Worm (Caenorhabditis elegans) whole organism, L1 larva: ENCODE data around the gene F10E9.5.
A peak's percentile ranks its signal among the peaks of the same experiment; 100 is the strongest.

Source experiments
- C04F5.9 ChIP-seq: sonication (generic microtip); optimal IDR thresholded peaks from 2 replicates; lab custom pipeline; 2016; ENCODE audit warnings: missing genetic modification characterization, missing compliant biosample characterization
- C16A3.4 ChIP-seq: fragments of 150-350 bp; optimal IDR thresholded peaks from 2 replicates; lab custom pipeline; 2014; ENCODE audit warnings: missing biosample characterization, missing genetic modification characterization
- Y116A8C.19 ChIP-seq: sonication (generic microtip); optimal IDR thresholded peaks from 2 replicates; lab custom pipeline; 2016; ENCODE audit warnings: missing compliant biosample characterization, missing genetic modification characterization, borderline replicate concordance
- aha-1 ChIP-seq: fragments of 150-350 bp; optimal IDR thresholded peaks from 2 replicates; lab custom pipeline; 2014; ENCODE audit warnings: missing biosample characterization, missing genetic modification characterization
- alr-1 ChIP-seq: fragments of 200-800 bp; sonication (Bioruptor generic); optimal IDR thresholded peaks from 2 replicates; lab custom pipeline; 2018; ENCODE audit warnings: borderline replicate concordance, mild to moderate bottlenecking, missing genetic modification characterization, missing compliant biosample characterization
- aly-2 ChIP-seq: fragments of 150-350 bp; optimal IDR thresholded peaks from 2 replicates; lab custom pipeline; 2014; ENCODE audit warnings: missing biosample characterization, missing genetic modification characterization
- ceh-63 ChIP-seq: fragments of 200-800 bp; sonication (Bioruptor generic); optimal IDR thresholded peaks from 2 replicates; lab custom pipeline; 2018; ENCODE audit warnings: mild to moderate bottlenecking, missing genetic modification characterization, missing compliant biosample characterization
- ceh-82 ChIP-seq, 3 experiments: fragments of 150-350 bp in 1 of 3; sonication (generic microtip) in 2 of 3; optimal IDR thresholded peaks; 2 replicates each; lab custom pipeline; 2014 to 2017; ENCODE audit warnings: missing biosample characterization in 3 of 3, missing genetic modification characterization in 3 of 3
- ceh-88 ChIP-seq: fragments of 200-800 bp; sonication (Bioruptor generic); IDR thresholded peaks from 2 replicates; pipeline ENCODE4 v1.3.6; 2022; ENCODE audit warnings: missing genetic modification characterization, missing compliant biosample characterization
- ces-1 ChIP-seq: fragments of 150-350 bp; optimal IDR thresholded peaks from 2 replicates; lab custom pipeline; 2014; ENCODE audit warnings: missing biosample characterization, missing genetic modification reagents, missing genetic modification characterization
- dpl-1 ChIP-seq, 3 experiments: fragments of 150-350 bp in 2 of 3; sonication (generic microtip) in 1 of 3; optimal IDR thresholded peaks; 2 replicates each; lab custom pipeline; 2014 to 2017; ENCODE audit warnings: missing biosample characterization in 3 of 3, missing genetic modification characterization in 3 of 3, missing genetic modification reagents in 3 of 3
- dsc-1 ChIP-seq: sonication (generic microtip); optimal IDR thresholded peaks from 2 replicates; lab custom pipeline; 2016; ENCODE audit warnings: mild to moderate bottlenecking, missing genetic modification characterization, missing compliant biosample characterization
- efl-1 ChIP-seq, 4 experiments: fragments of 150-350 bp; optimal IDR thresholded peaks in 3 of 4; peaks in 1 of 4; 1 replicate in 1 of 4; 2 replicates in 3 of 4; lab custom pipeline; 2014; ENCODE audit warnings: missing biosample characterization in 2 of 4, missing genetic modification characterization in 2 of 4, missing genetic modification reagents in 2 of 4
- efl-3 ChIP-seq: fragments of 200-800 bp; sonication (Bioruptor generic); optimal IDR thresholded peaks from 2 replicates; lab custom pipeline; 2018; ENCODE audit warnings: mild to moderate bottlenecking, missing genetic modification characterization, missing compliant biosample characterization
- elt-2 ChIP-seq: sonication (generic microtip); optimal IDR thresholded peaks from 2 replicates; lab custom pipeline; 2016; ENCODE audit warnings: missing genetic modification characterization, mild to moderate bottlenecking, inconsistent platforms, missing compliant biosample characterization, missing genetic modification reagents
- elt-3 ChIP-seq, 6 experiments: fragments of 150-350 bp in 1 of 6; sonication (generic microtip); optimal IDR thresholded peaks; 2 replicates each; lab custom pipeline; 2017 to 2018; ENCODE audit warnings: missing biosample characterization in 6 of 6, missing genetic modification characterization in 6 of 6, inconsistent platforms in 1 of 6
- ets-5 ChIP-seq: fragments of 200-800 bp; sonication (Bioruptor generic); IDR thresholded peaks from 2 replicates; pipeline ENCODE4 v1.3.6; 2022; ENCODE audit warnings: missing genetic modification characterization, missing compliant biosample characterization
- fkh-4 ChIP-seq: sonication (generic microtip); optimal IDR thresholded peaks from 2 replicates; lab custom pipeline; 2016; ENCODE audit warnings: missing compliant biosample characterization, missing genetic modification characterization, borderline replicate concordance
- fkh-8 ChIP-seq: sonication (generic microtip); optimal IDR thresholded peaks from 2 replicates; lab custom pipeline; 2016; ENCODE audit warnings: mild to moderate bottlenecking, missing genetic modification characterization, missing compliant biosample characterization
- fos-1 ChIP-seq: fragments of 150-350 bp; optimal IDR thresholded peaks from 2 replicates; lab custom pipeline; 2014; ENCODE audit warnings: missing biosample characterization, missing genetic modification characterization
- grh-1 ChIP-seq: fragments of 200-800 bp; sonication (Bioruptor generic); IDR thresholded peaks from 2 replicates; pipeline ENCODE4 v1.3.6; 2022; ENCODE audit warnings: missing genetic modification reagents, missing genetic modification characterization, missing compliant biosample characterization
- hlh-4 ChIP-seq: sonication (generic microtip); optimal IDR thresholded peaks from 2 replicates; lab custom pipeline; 2016; ENCODE audit warnings: mild to moderate bottlenecking, missing genetic modification characterization, missing compliant biosample characterization
- hpl-2 ChIP-seq: fragments of 150-350 bp; optimal IDR thresholded peaks from 2 replicates; lab custom pipeline; 2014; ENCODE audit warnings: missing biosample characterization, missing genetic modification reagents, missing genetic modification characterization
- isw-1 ChIP-seq: fragments of 200-800 bp; sonication (Bioruptor generic); IDR thresholded peaks from 2 replicates; pipeline ENCODE4 v1.3.6; 2022; ENCODE audit warnings: missing genetic modification characterization, missing compliant biosample characterization
- lin-15B ChIP-seq: fragments of 150-350 bp; sonication (generic microtip); optimal IDR thresholded peaks from 3 replicates; lab custom pipeline; 2014; ENCODE audit warnings: missing biosample characterization, missing genetic modification characterization
- lin-35 ChIP-seq, 2 experiments: fragments of 150-350 bp; optimal IDR thresholded peaks; 2 replicates each; lab custom pipeline; 2014; ENCODE audit warnings: missing biosample characterization in 2 of 2, missing genetic modification characterization in 2 of 2, missing genetic modification reagents in 2 of 2
- lin-39 ChIP-seq: fragments of 150-350 bp; optimal IDR thresholded peaks from 2 replicates; lab custom pipeline; 2014; ENCODE audit warnings: missing biosample characterization, missing genetic modification reagents, missing genetic modification characterization
- lir-3 ChIP-seq: sonication (generic microtip); optimal IDR thresholded peaks from 2 replicates; lab custom pipeline; 2016; ENCODE audit warnings: mild to moderate bottlenecking, missing genetic modification characterization, moderate library complexity, missing compliant biosample characterization; ENCODE audit not compliant: poor library complexity
- lsy-2 ChIP-seq, 2 experiments: fragments of 150-350 bp; optimal IDR thresholded peaks; 2 replicates each; lab custom pipeline; 2014; ENCODE audit warnings: missing biosample characterization in 2 of 2, missing genetic modification characterization in 2 of 2
- mab-9 ChIP-seq: fragments of 200-800 bp; sonication (Bioruptor generic); IDR thresholded peaks from 2 replicates; pipeline ENCODE4 v1.3.6; 2022; ENCODE audit warnings: missing genetic modification reagents, missing genetic modification characterization, missing compliant biosample characterization
- mef-2 ChIP-seq: fragments of 150-350 bp; optimal IDR thresholded peaks from 2 replicates; lab custom pipeline; 2014; ENCODE audit warnings: missing biosample characterization, missing genetic modification characterization
- nhr-11 ChIP-seq: fragments of 150-350 bp; optimal IDR thresholded peaks from 2 replicates; lab custom pipeline; 2014; ENCODE audit warnings: missing biosample characterization, missing genetic modification characterization
- nhr-20 ChIP-seq: sonication (generic microtip); optimal IDR thresholded peaks from 2 replicates; lab custom pipeline; 2016; ENCODE audit warnings: mild to moderate bottlenecking, missing genetic modification characterization, missing compliant biosample characterization
- nhr-28 ChIP-seq: fragments of 150-350 bp; optimal IDR thresholded peaks from 2 replicates; lab custom pipeline; 2014; ENCODE audit warnings: missing biosample characterization, missing genetic modification characterization
- nhr-47 ChIP-seq: sonication (generic microtip); optimal IDR thresholded peaks from 2 replicates; lab custom pipeline; 2016; ENCODE audit warnings: mild to moderate bottlenecking, missing genetic modification characterization, moderate library complexity, missing compliant biosample characterization
- nhr-71 ChIP-seq: sonication (generic microtip); optimal IDR thresholded peaks from 2 replicates; lab custom pipeline; 2016; ENCODE audit warnings: mild to moderate bottlenecking, missing genetic modification characterization, moderate library complexity, missing compliant biosample characterization
- nhr-76 ChIP-seq: sonication (generic microtip); optimal IDR thresholded peaks from 2 replicates; lab custom pipeline; 2017; ENCODE audit warnings: missing biosample characterization, missing genetic modification characterization
- nhr-77 ChIP-seq: fragments of 150-350 bp; optimal IDR thresholded peaks from 2 replicates; lab custom pipeline; 2014; ENCODE audit warnings: missing biosample characterization, missing genetic modification characterization
- nhr-84 ChIP-seq: sonication (generic microtip); optimal IDR thresholded peaks from 2 replicates; lab custom pipeline; 2017; ENCODE audit warnings: missing biosample characterization, missing genetic modification characterization
- rnt-1 ChIP-seq: sonication (generic microtip); optimal IDR thresholded peaks from 2 replicates; lab custom pipeline; 2016; ENCODE audit warnings: mild to moderate bottlenecking, missing genetic modification characterization, moderate library complexity, missing compliant biosample characterization
- skn-1 ChIP-seq: fragments of 150-350 bp; optimal IDR thresholded peaks from 2 replicates; lab custom pipeline; 2014; ENCODE audit warnings: missing biosample characterization, missing genetic modification characterization
- snu-23 ChIP-seq: sonication (generic microtip); optimal IDR thresholded peaks from 2 replicates; lab custom pipeline; 2016; ENCODE audit warnings: missing genetic modification characterization, missing compliant biosample characterization
- sox-4 ChIP-seq: sonication (generic microtip); optimal IDR thresholded peaks from 2 replicates; lab custom pipeline; 2016; ENCODE audit warnings: missing genetic modification characterization, missing compliant biosample characterization
- sptf-1 ChIP-seq: fragments of 150-350 bp; optimal IDR thresholded peaks from 2 replicates; lab custom pipeline; 2014; ENCODE audit warnings: missing biosample characterization, missing genetic modification characterization
- sup-37 ChIP-seq: fragments of 200-800 bp; sonication (Bioruptor generic); optimal IDR thresholded peaks from 2 replicates; lab custom pipeline; 2018; ENCODE audit warnings: mild to moderate bottlenecking, missing genetic modification characterization, missing compliant biosample characterization
- tbx-2 ChIP-seq: sonication (generic microtip); optimal IDR thresholded peaks from 2 replicates; lab custom pipeline; 2016; ENCODE audit warnings: missing genetic modification characterization, missing compliant biosample characterization
- tlp-1 ChIP-seq: fragments of 150-350 bp; optimal IDR thresholded peaks from 2 replicates; lab custom pipeline; 2014; ENCODE audit warnings: missing biosample characterization, missing genetic modification characterization
- unc-62 ChIP-seq: fragments of 150-350 bp; optimal IDR thresholded peaks from 2 replicates; lab custom pipeline; 2014; ENCODE audit warnings: missing biosample characterization, missing genetic modification reagents, missing genetic modification characterization
- unc-86 ChIP-seq: sonication (generic microtip); optimal IDR thresholded peaks from 2 replicates; lab custom pipeline; 2016; ENCODE audit warnings: missing genetic modification characterization, missing compliant biosample characterization
- unc-98 ChIP-seq: fragments of 200-800 bp; sonication (Bioruptor generic); IDR thresholded peaks from 2 replicates; pipeline ENCODE4 v1.3.6; 2022; ENCODE audit warnings: missing genetic modification characterization, missing compliant biosample characterization
- vab-15 ChIP-seq: sonication (generic microtip); optimal IDR thresholded peaks from 2 replicates; lab custom pipeline; 2017; ENCODE audit warnings: missing genotype, mild to moderate bottlenecking, missing genetic modification characterization, missing compliant biosample characterization
- zip-4 ChIP-seq: fragments of 200-800 bp; sonication (Bioruptor generic); optimal IDR thresholded peaks from 2 replicates; lab custom pipeline; 2018; ENCODE audit warnings: mild to moderate bottlenecking, missing genetic modification characterization, moderate library complexity, missing compliant biosample characterization

Gene F10E9.5

ce11 chrIII:8356407-8356881 lies 49.1 kb downstream of the F10E9.5 start (continued):
- no peak for TF ChIP-seq fkh-4
- TF ChIP-seq dpl-1 (GFP tag; optimal IDR thresholded peaks at IDR 0.05; lab: Kevin White, UChicago) = peak; percentile 47 to 68 (median 55)
- peak; percentile 63 for TF ChIP-seq lir-3
- peak; percentile 74 for TF ChIP-seq tbx-2 (tag; lab: Kevin White, UChicago)
- TF ChIP-seq rnt-1 (tag; lab: Kevin White, UChicago) = peak; percentile 65
- peak; percentile 77 for TF ChIP-seq aly-2 (tag; lab: Kevin White, UChicago)
- TF ChIP-seq efl-3 (GFP tag; lab: Kevin White, UChicago) = no peak
- no peak for TF ChIP-seq unc-62 (GFP tag; lab: Kevin White, UChicago)
- peak in 2 of 6 experiments; percentile 5 to 24 for TF ChIP-seq elt-3 (tag; optimal IDR thresholded peaks at IDR 0.05; lab: Kevin White, UChicago)
- peak; percentile 72 to 85 for TF ChIP-seq efl-1 (optimal IDR thresholded peaks at IDR 0.05; lab: Kevin White, UChicago)
- TF ChIP-seq efl-1 (GFP tag; optimal IDR thresholded peaks at IDR 0.05 in 1 of 2; lab: Kevin White, UChicago) = peak; percentile 53 to 54
- peak; percentile 61 to 80 for TF ChIP-seq lin-35 (GFP tag; optimal IDR thresholded peaks at IDR 0.05; lab: Kevin White, UChicago)
- TF ChIP-seq lsy-2 (tag; optimal IDR thresholded peaks at IDR 0.05; lab: Kevin White, UChicago) = peak; percentile 74 to 93
- TF ChIP-seq sox-4 (tag; lab: Kevin White, UChicago) = no peak
- TF ChIP-seq unc-86 (tag; lab: Kevin White, UChicago) = peak; percentile 69
- no peak for TF ChIP-seq hlh-4 (tag; lab: Kevin White, UChicago)
- TF ChIP-seq sup-37 = no peak
- TF ChIP-seq nhr-84 = no peak
- TF ChIP-seq mef-2 (tag; lab: Kevin White, UChicago) = peak; percentile 29
- no peak for TF ChIP-seq hpl-2 (GFP tag; lab: Kevin White, UChicago)
- peak; percentile 75 for TF ChIP-seq nhr-77 (tag; lab: Kevin White, UChicago)
- peak; percentile 58 for TF ChIP-seq dsc-1 (tag; lab: Kevin White, UChicago)
- peak; percentile 17; the same call in 1 of the 2 replicates for TF ChIP-seq isw-1 (GFP tag; lab: Robert Waterston, UW)
- no peak for TF ChIP-seq lin-39 (tag; lab: Kevin White, UChicago)
- no peak for TF ChIP-seq grh-1 (GFP tag; lab: Robert Waterston, UW)
- peak; percentile 2 for TF ChIP-seq elt-2
- TF ChIP-seq fos-1 (tag; lab: Kevin White, UChicago) = peak; percentile 14
- TF ChIP-seq nhr-11 = no peak
- no peak for TF ChIP-seq aha-1 (tag; lab: Kevin White, UChicago)
- TF ChIP-seq nhr-47 = peak; percentile 69
- TF ChIP-seq C16A3.4 = peak; percentile 69
- TF ChIP-seq mab-9 (GFP tag; lab: Robert Waterston, UW) = no peak
- peak; percentile 46 for TF ChIP-seq lin-15B
- no peak for TF ChIP-seq sptf-1 (tag; lab: Kevin White, UChicago)
- TF ChIP-seq ceh-82 (tag; optimal IDR thresholded peaks at IDR 0.05; lab: Kevin White, UChicago) = peak; percentile 15 to 61 (median 54)
- TF ChIP-seq ets-5 (GFP tag; lab: Robert Waterston, UW) = no peak
- TF ChIP-seq unc-98 = no peak
- peak; percentile 88 for TF ChIP-seq nhr-20 (tag; lab: Kevin White, UChicago)
- TF ChIP-seq skn-1 (tag; lab: Kevin White, UChicago) = peak; percentile 19
- TF ChIP-seq zip-4 = peak; percentile 10
- peak; percentile 80 for TF ChIP-seq fkh-8 (tag; lab: Kevin White, UChicago)
- no peak for TF ChIP-seq ceh-88
- no peak for TF ChIP-seq vab-15 (tag; lab: Kevin White, UChicago)
- TF ChIP-seq Y116A8C.19 = no peak
- no peak for TF ChIP-seq ces-1 (GFP tag; lab: Kevin White, UChicago)
- TF ChIP-seq C04F5.9 (tag; lab: Kevin White, UChicago) = peak; percentile 39
- TF ChIP-seq nhr-71 (tag; lab: Kevin White, UChicago) = peak; percentile 87
- TF ChIP-seq snu-23 = peak; percentile 91
- TF ChIP-seq nhr-28 (tag; lab: Kevin White, UChicago) = no peak
- TF ChIP-seq ceh-63 (GFP tag; lab: Kevin White, UChicago) = no peak
- TF ChIP-seq alr-1 (tag; lab: Kevin White, UChicago) = no peak
- no peak for TF ChIP-seq nhr-76 (tag; lab: Kevin White, UChicago)
- no peak for TF ChIP-seq tlp-1
